Worm (Caenorhabditis elegans): ENCODE results near the gene hot-3.

The hot-3 gene

ce11 chrII:13979833-13980513 is 48.1 kb upstream of the hot-3 start, which contains the start of gene sre-48 (continued):
- no peak for TF ChIP-seq ceh-62 (tag; optimal IDR thresholded peaks at IDR 0.05)
- no peak for TF ChIP-seq Y105C5A.15 (GFP tag; IDR thresholded peaks at IDR 0.05)
- TF ChIP-seq nhr-28 (tag; optimal IDR thresholded peaks at IDR 0.05), result peak; percentile 40
- TF ChIP-seq cey-2 (tag; optimal IDR thresholded peaks at IDR 0.05; ENCODE audit: borderline replicate concordance, insufficient read depth), result no peak

ce11 chrII:13977701-13978100 is 45.9 kb upstream of the hot-3 start:
- TF ChIP-seq aly-2 (tag; optimal IDR thresholded peaks at IDR 0.05), result no peak
- no peak for TF ChIP-seq attf-4 (tag; optimal IDR thresholded peaks at IDR 0.05)
- no peak for TF ChIP-seq ctbp-1 (GFP tag; IDR thresholded peaks at IDR 0.05)
- TF ChIP-seq T26A8.4 (GFP tag; IDR thresholded peaks at IDR 0.05), result no peak

- TF ChIP-seq nhr-111 (GFP tag; optimal IDR thresholded peaks at IDR 0.05) (no peak), arid-1 (GFP tag; conservative IDR thresholded peaks at IDR 0.05) (no peak), lir-3 (tag; optimal IDR thresholded peaks at IDR 0.05) (no peak), lin-29 (GFP tag; IDR thresholded peaks at IDR 0.05) (peak; percentile 37; the same call in 1 of the 2 replicates), ZK337.2 (GFP tag; IDR thresholded peaks at IDR 0.05) (no peak), ama-1 (optimal IDR thresholded peaks at IDR 0.05) (no peak), ztf-11 (tag; optimal IDR thresholded peaks at IDR 0.05) (no peak), dve-1 (tag; optimal IDR thresholded peaks at IDR 0.05; ENCODE audit: insufficient read depth) (peak; percentile 89), lin-15B (tag; optimal IDR thresholded peaks at IDR 0.05) (peak; percentile 75), fkh-10 (GFP tag; optimal IDR thresholded peaks at IDR 0.05) (peak; percentile 59), lin-13 (GFP tag; optimal IDR thresholded peaks at IDR 0.05) (peak; percentile 86), aha-1 (tag) (peak; percentile 98), jun-1 (tag; optimal IDR thresholded peaks at IDR 0.05) (peak; percentile 66), F49E8.2 (tag; optimal IDR thresholded peaks at IDR 0.05; ENCODE audit: borderline replicate concordance) (no peak), nhr-42 (GFP tag; IDR thresholded peaks at IDR 0.05) (peak; percentile 88), mep-1 (tag; optimal IDR thresholded peaks at IDR 0.05) (peak; percentile 90), mdt-29 (GFP tag; IDR thresholded peaks at IDR 0.05) (no peak), hlh-30 (tag; optimal IDR thresholded peaks at IDR 0.05; ENCODE audit: insufficient read depth) (peak; percentile 72), daf-19 (GFP tag; conservative IDR thresholded peaks at IDR 0.05) (no peak), egl-43 (GFP tag; IDR thresholded peaks at IDR 0.05) (no peak), dmd-9 (GFP tag; IDR thresholded peaks at IDR 0.05) (no peak; the same call in 1 of the 2 replicates), nhr-25 (tag; optimal IDR thresholded peaks at IDR 0.05; ENCODE audit: borderline replicate concordance, insufficient read depth) (peak; percentile 66), aly-2 (tag; optimal IDR thresholded peaks at IDR 0.05) (no peak), dpl-1 (GFP tag; optimal IDR thresholded peaks at IDR 0.05) (peak; percentile 85), ceh-62 (tag; optimal IDR thresholded peaks at IDR 0.05) (no peak), tra-1 (GFP tag; IDR thresholded peaks at IDR 0.05) (peak; percentile 75; the same call in 1 of the 2 replicates), unc-39 (tag; optimal IDR thresholded peaks at IDR 0.05) (no peak), mxl-3 (GFP tag; optimal IDR thresholded peaks at IDR 0.05) (peak; percentile 76), sdz-12 (GFP tag; optimal IDR thresholded peaks at IDR 0.05) (no peak), dmd-6 (GFP tag; IDR thresholded peaks at IDR 0.05) (peak; percentile 72), attf-4 (tag; optimal IDR thresholded peaks at IDR 0.05) (no peak), Y5F2A.4 (GFP tag; optimal IDR thresholded peaks at IDR 0.05) (no peak), nhr-237 (tag; optimal IDR thresholded peaks at IDR 0.05) (no peak), F37D6.2 (tag; optimal IDR thresholded peaks at IDR 0.05) (no peak), zag-1 (tag; optimal IDR thresholded peaks at IDR 0.05) (no peak), mdl-1 (tag; optimal IDR thresholded peaks at IDR 0.05) (peak in 1 of 2 experiments; percentile 54), ctbp-1 (GFP tag; IDR thresholded peaks at IDR 0.05) (no peak; the same call in 1 of the 2 replicates), unc-62 (GFP tag; optimal IDR thresholded peaks at IDR 0.05 in 1 of 2) (peak in 1 of 2 experiments; percentile 97), unc-62 (tag; optimal IDR thresholded peaks at IDR 0.05) (no peak), fos-1 (tag; optimal IDR thresholded peaks at IDR 0.05) (no peak), ceh-28 (tag; optimal IDR thresholded peaks at IDR 0.05) (no peak), R02D3.7 (tag; optimal IDR thresholded peaks at IDR 0.05) (no peak)
Observed at ce11 chrII:13976161-13976560, 44.3 kb upstream of the hot-3 start, which contains the start of gene Y39G8B.2. Y39G8B.2 (minus strand) TSS chrII:13976221.
